Worm (Caenorhabditis elegans) whole organism, young adult: ENCODE measurements around the gene R02F2.7.
A peak's percentile ranks its signal among the peaks of the same experiment; 100 is the strongest.

ENCODE experiments used
- B0336.3 ChIP-seq: fragments of 200-800 bp; sonication (Bioruptor generic); IDR thresholded peaks from 2 replicates; pipeline ENCODE4 v1.3.6; 2022; ENCODE audit warnings: missing genetic modification characterization, missing compliant biosample characterization
- F22D6.2 ChIP-seq: sonication (generic microtip); optimal IDR thresholded peaks from 2 replicates; lab custom pipeline; 2016; ENCODE audit warnings: mild to moderate bottlenecking, missing genetic modification characterization, missing compliant biosample characterization
- F33H1.4 ChIP-seq: fragments of 200-800 bp; sonication (Bioruptor generic); IDR thresholded peaks from 2 replicates; pipeline ENCODE4 v1.3.6; 2022; ENCODE audit warnings: missing genetic modification reagents, missing genetic modification characterization, missing compliant biosample characterization
- F49E8.2 ChIP-seq: sonication (generic microtip); optimal IDR thresholded peaks from 3 replicates; lab custom pipeline; 2017; ENCODE audit warnings: missing genetic modification characterization, mild to moderate bottlenecking, missing compliant biosample characterization, antibody characterized with exemption, moderate library complexity; ENCODE audit not compliant: insufficient read depth
- F57A8.1 ChIP-seq: fragments of 200-800 bp; sonication (Bioruptor generic); optimal IDR thresholded peaks from 2 replicates; lab custom pipeline; 2018; ENCODE audit warnings: mild to moderate bottlenecking, missing genetic modification characterization, moderate library complexity, missing compliant biosample characterization
- Y79H2A.3 ChIP-seq: fragments of 200-800 bp; sonication (Bioruptor generic); conservative IDR thresholded peaks from 2 replicates; pipeline ENCODE4 v1.3.6; 2022; ENCODE audit warnings: missing genetic modification reagents, missing genetic modification characterization, missing compliant biosample characterization
- Y95B8A.8 ChIP-seq: fragments of 200-800 bp; sonication (Bioruptor generic); IDR thresholded peaks from 2 replicates; pipeline ENCODE4 v1.3.6; 2022; ENCODE audit warnings: missing genetic modification reagents, missing genetic modification characterization, missing compliant biosample characterization
- ZK185.1 ChIP-seq: sonication (generic microtip); optimal IDR thresholded peaks from 2 replicates; lab custom pipeline; 2016; ENCODE audit warnings: mild to moderate bottlenecking, missing genetic modification characterization, missing compliant biosample characterization; ENCODE audit not compliant: poor library complexity, severe bottlenecking
- ama-1 ChIP-seq, 3 experiments: fragments of 150-350 bp in 1 of 3; sonication (generic microtip) in 2 of 3; optimal IDR thresholded peaks; 2 replicates each; lab custom pipeline; 2014 to 2018; ENCODE audit warnings: missing biosample characterization in 2 of 3, missing genetic modification characterization in 2 of 3, missing genetic modification reagents in 2 of 3
- aptf-3 ChIP-seq: fragments of 200-800 bp; sonication (Bioruptor generic); IDR thresholded peaks from 2 replicates; pipeline ENCODE4 v1.3.6; 2022; ENCODE audit warnings: missing genetic modification characterization, missing compliant biosample characterization
- attf-5 ChIP-seq: fragments of 200-800 bp; sonication (Bioruptor generic); optimal IDR thresholded peaks from 2 replicates; lab custom pipeline; 2018; ENCODE audit warnings: mild to moderate bottlenecking, missing genetic modification characterization, missing compliant biosample characterization
- cebp-1 ChIP-seq, 2 experiments: fragments of 200-800 bp in 1 of 2; sonication (Bioruptor generic) in 1 of 2; sonication (generic microtip) in 1 of 2; IDR thresholded peaks in 1 of 2; optimal IDR thresholded peaks in 1 of 2; 2 replicates each; pipeline versions ENCODE4 v1.3.6 to Lab custom; 2017 to 2022; ENCODE audit warnings: missing compliant biosample characterization in 2 of 2, missing genetic modification characterization in 2 of 2, mild to moderate bottlenecking in 1 of 2, missing genetic modification reagents in 1 of 2, moderate library complexity in 1 of 2
- cebp-2 ChIP-seq: fragments of 200-800 bp; sonication (Bioruptor generic); IDR thresholded peaks from 2 replicates; pipeline ENCODE4 v1.3.6; 2022; ENCODE audit warnings: missing genetic modification characterization, missing compliant biosample characterization
- ceh-27 ChIP-seq: fragments of 200-800 bp; sonication (Bioruptor generic); optimal IDR thresholded peaks from 2 replicates; lab custom pipeline; 2018; ENCODE audit warnings: mild to moderate bottlenecking, missing genetic modification characterization, moderate library complexity, missing compliant biosample characterization
- ceh-40 ChIP-seq: fragments of 200-800 bp; sonication (Bioruptor generic); IDR thresholded peaks from 2 replicates; pipeline ENCODE4 v1.3.6; 2022; ENCODE audit warnings: missing genetic modification characterization, missing compliant biosample characterization
- ceh-58 ChIP-seq: fragments of 200-800 bp; sonication (Bioruptor generic); IDR thresholded peaks from 2 replicates; pipeline ENCODE4 v1.3.6; 2022; ENCODE audit warnings: missing genetic modification characterization, missing compliant biosample characterization
- chd-7 ChIP-seq: sonication (generic microtip); optimal IDR thresholded peaks from 2 replicates; lab custom pipeline; 2016; ENCODE audit warnings: mild to moderate bottlenecking, missing genetic modification characterization, moderate library complexity, missing compliant biosample characterization
- dox-1 ChIP-seq: fragments of 200-800 bp; sonication (Bioruptor generic); IDR thresholded peaks from 2 replicates; pipeline ENCODE4 v1.3.6; 2022; ENCODE audit warnings: missing genetic modification reagents, missing genetic modification characterization, missing compliant biosample characterization
- egl-44 ChIP-seq: fragments of 200-800 bp; sonication (Bioruptor generic); IDR thresholded peaks from 2 replicates; pipeline ENCODE4 v1.3.6; 2022; ENCODE audit warnings: missing genetic modification reagents, missing genetic modification characterization, missing compliant biosample characterization
- fkh-3 ChIP-seq: sonication (generic microtip); optimal IDR thresholded peaks from 2 replicates; lab custom pipeline; 2016; ENCODE audit warnings: mild to moderate bottlenecking, missing genetic modification characterization, missing compliant biosample characterization
- hlh-12 ChIP-seq: sonication (generic microtip); optimal IDR thresholded peaks from 2 replicates; lab custom pipeline; 2016; ENCODE audit warnings: missing genetic modification characterization, missing compliant biosample characterization
- hmg-1.2 ChIP-seq: fragments of 200-800 bp; sonication (Bioruptor generic); IDR thresholded peaks from 2 replicates; pipeline ENCODE4 v1.3.6; 2022; ENCODE audit warnings: missing genetic modification reagents, missing genetic modification characterization, missing compliant biosample characterization
- hmg-20 ChIP-seq: fragments of 200-800 bp; sonication (Bioruptor generic); IDR thresholded peaks from 2 replicates; pipeline ENCODE4 v1.3.6; 2022; ENCODE audit warnings: missing genetic modification reagents, missing genetic modification characterization, missing compliant biosample characterization
- hsf-1 ChIP-seq: fragments of 200-800 bp; sonication (Bioruptor generic); IDR thresholded peaks from 2 replicates; pipeline ENCODE4 v1.3.6; 2022; ENCODE audit warnings: missing genetic modification reagents, missing genetic modification characterization, missing compliant biosample characterization
- lag-1 ChIP-seq: fragments of 200-800 bp; sonication (Bioruptor generic); IDR thresholded peaks from 2 replicates; pipeline ENCODE4 v1.3.6; 2022; ENCODE audit warnings: missing genetic modification reagents, missing genetic modification characterization, missing compliant biosample characterization
- lin-35 ChIP-seq, 3 experiments: fragments of 150-350 bp in 2 of 3; sonication (generic microtip) in 1 of 3; optimal IDR thresholded peaks; 2 replicates each; lab custom pipeline; 2014 to 2018; ENCODE audit warnings: missing biosample characterization in 3 of 3, missing genetic modification characterization in 3 of 3, missing genetic modification reagents in 3 of 3
- lin-40 ChIP-seq: sonication (generic microtip); optimal IDR thresholded peaks from 2 replicates; lab custom pipeline; 2016; ENCODE audit warnings: missing genetic modification characterization, mild to moderate bottlenecking, missing compliant biosample characterization, missing genotype, missing genetic modification reagents
- lin-54 ChIP-seq: fragments of 200-800 bp; sonication (Bioruptor generic); optimal IDR thresholded peaks from 2 replicates; lab custom pipeline; 2018; ENCODE audit warnings: mild to moderate bottlenecking, missing genetic modification characterization, missing compliant biosample characterization
- lsl-1 ChIP-seq: fragments of 200-800 bp; sonication (Bioruptor generic); optimal IDR thresholded peaks from 2 replicates; lab custom pipeline; 2018; ENCODE audit warnings: mild to moderate bottlenecking, missing genetic modification characterization, moderate library complexity, missing compliant biosample characterization
- mcd-1 ChIP-seq: fragments of 200-800 bp; sonication (Bioruptor generic); IDR thresholded peaks from 2 replicates; pipeline ENCODE4 v1.3.6; 2022; ENCODE audit warnings: missing genetic modification reagents, missing genetic modification characterization, missing compliant biosample characterization
- mxl-1 ChIP-seq: sonication (generic microtip); optimal IDR thresholded peaks from 2 replicates; lab custom pipeline; 2016; ENCODE audit warnings: missing genetic modification characterization, missing compliant biosample characterization
- nhr-179 ChIP-seq: sonication (generic microtip); optimal IDR thresholded peaks from 2 replicates; lab custom pipeline; 2016; ENCODE audit warnings: mild to moderate bottlenecking, missing genetic modification characterization, missing compliant biosample characterization
- nhr-80 ChIP-seq: sonication (generic microtip); optimal IDR thresholded peaks from 2 replicates; lab custom pipeline; 2016; ENCODE audit warnings: missing genetic modification characterization, missing compliant biosample characterization
- pbrm-1 ChIP-seq: fragments of 200-800 bp; sonication (Bioruptor generic); IDR thresholded peaks from 2 replicates; pipeline ENCODE4 v1.3.6; 2022; ENCODE audit warnings: missing genetic modification reagents, missing genetic modification characterization, missing compliant biosample characterization
- rcor-1 ChIP-seq: fragments of 200-800 bp; sonication (Bioruptor generic); IDR thresholded peaks from 2 replicates; pipeline ENCODE4 v1.3.6; 2022; ENCODE audit warnings: missing genetic modification reagents, missing genetic modification characterization, missing compliant biosample characterization
- repo-1 ChIP-seq: sonication (generic microtip); optimal IDR thresholded peaks from 2 replicates; lab custom pipeline; 2017; ENCODE audit warnings: mild to moderate bottlenecking, missing genetic modification characterization, missing compliant biosample characterization
- rpc-1 ChIP-seq, 2 experiments: fragments of 150-350 bp in 1 of 2; sonication (generic microtip) in 1 of 2; optimal IDR thresholded peaks; 2 replicates each; lab custom pipeline; 2014 to 2018; ENCODE audit warnings: missing biosample characterization in 1 of 2, missing genetic modification characterization in 1 of 2, missing genetic modification reagents in 1 of 2, missing genotype in 1 of 2
- sptf-2 ChIP-seq: fragments of 200-800 bp; sonication (Bioruptor generic); optimal IDR thresholded peaks from 2 replicates; lab custom pipeline; 2018; ENCODE audit warnings: mild to moderate bottlenecking, missing genetic modification characterization, missing compliant biosample characterization
- tbp1 ChIP-seq: fragments of 200-800 bp; sonication (Bioruptor generic); optimal IDR thresholded peaks from 2 replicates; lab custom pipeline; 2018; ENCODE audit warnings: mild to moderate bottlenecking, missing genetic modification characterization, missing compliant biosample characterization
- unc-62 ChIP-seq: fragments of 150-350 bp; optimal IDR thresholded peaks from 2 replicates; lab custom pipeline; 2014; ENCODE audit warnings: missing biosample characterization, missing genetic modification reagents, missing genetic modification characterization
- zfh-2 ChIP-seq: fragments of 200-800 bp; sonication (Bioruptor generic); conservative IDR thresholded peaks from 2 replicates; pipeline ENCODE4 v1.3.6; 2022; ENCODE audit warnings: missing genetic modification reagents, missing genetic modification characterization, missing compliant biosample characterization
- zim-3 ChIP-seq: sonication (generic microtip); optimal IDR thresholded peaks from 2 replicates; lab custom pipeline; 2017; ENCODE audit warnings: mild to moderate bottlenecking, missing genetic modification characterization, moderate library complexity, missing compliant biosample characterization
- ztf-18 ChIP-seq: sonication (generic microtip); optimal IDR thresholded peaks from 2 replicates; lab custom pipeline; 2016; ENCODE audit warnings: missing genotype, mild to moderate bottlenecking, missing genetic modification characterization, missing compliant biosample characterization

Gene R02F2.7

DNA sequence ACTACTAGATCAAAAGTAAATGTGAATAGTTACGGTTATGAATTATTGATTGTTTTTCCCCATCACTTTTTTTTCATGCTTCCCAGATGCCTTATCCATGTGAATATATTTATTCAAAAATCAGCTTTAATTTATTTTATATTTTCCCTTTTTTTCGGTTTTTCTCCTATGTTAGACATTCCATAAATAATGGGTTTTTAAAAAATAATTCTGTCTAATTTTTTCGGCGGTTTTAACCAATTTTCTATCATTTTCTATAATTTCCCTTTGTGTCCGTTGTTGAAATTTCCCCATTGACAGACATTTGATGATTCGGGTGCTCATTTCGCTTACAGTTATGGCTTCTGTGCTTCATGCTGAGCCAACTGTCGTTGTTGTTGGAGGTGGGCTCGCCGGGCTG lies 22.5 kb downstream of the R02F2.7 start, which contains the start of gene F48E8.3:
F48E8.3 (plus strand) TSS at position 301 of the 400 bp plus-strand sequence.
- TF ChIP-seq rpc-1 (optimal IDR thresholded peaks at IDR 0.05; lab: Kevin White, UChicago) (no peak), rpc-1 (tag; optimal IDR thresholded peaks at IDR 0.05; lab: Kevin White, UChicago) (no peak), Y79H2A.3 (GFP tag; lab: Robert Waterston, UW) (no peak), ztf-18 (tag; lab: Kevin White, UChicago) (no peak), lin-40 (no peak), lin-35 (GFP tag; optimal IDR thresholded peaks at IDR 0.05; lab: Kevin White, UChicago) (no peak), aptf-3 (GFP tag; lab: Robert Waterston, UW) (no peak)

DNA sequence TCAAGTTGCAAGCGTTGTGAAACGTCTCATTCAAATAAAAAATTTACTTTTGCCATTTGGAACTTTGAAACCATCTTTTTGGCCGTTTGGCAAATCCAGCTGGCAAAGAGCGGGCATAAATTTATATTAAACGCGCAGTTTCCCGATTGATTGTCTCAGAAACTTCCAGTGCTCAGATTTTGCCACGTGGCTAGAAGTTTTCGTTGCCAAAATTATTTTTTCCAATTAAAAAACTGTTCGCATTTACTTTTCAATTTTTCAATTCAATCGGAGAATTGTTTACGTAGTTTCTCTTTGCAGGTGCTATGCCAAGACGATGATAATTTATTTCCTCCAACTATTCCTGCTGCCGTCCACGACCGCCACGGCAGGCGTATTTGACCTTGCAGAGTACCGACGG lies 30.3 kb downstream of the R02F2.7 start, which contains the start of gene F48E8.4:
F48E8.4 (plus strand) TSS at position 301 of the 400 bp plus-strand sequence.
- peak; percentile 19 for TF ChIP-seq repo-1 (tag; lab: Kevin White, UChicago)
- no peak for TF ChIP-seq F22D6.2 (tag; lab: Kevin White, UChicago)
- 0 out of 2 replicates have a peak, but pooled peaks have one; percentile 16 for TF ChIP-seq mcd-1
- no peak for TF ChIP-seq nhr-179
- TF ChIP-seq B0336.3 (GFP tag; lab: Robert Waterston, UW), result 0 out of 2 replicates have a peak, but pooled peaks have one; percentile 18
- no peak for TF ChIP-seq zim-3
- TF ChIP-seq ama-1 (optimal IDR thresholded peaks at IDR 0.05; lab: Kevin White, UChicago), result no peak
- no peak for TF ChIP-seq ama-1 (GFP tag; optimal IDR thresholded peaks at IDR 0.05; lab: Kevin White, UChicago)
- no peak for TF ChIP-seq ceh-58
- TF ChIP-seq F57A8.1, result no peak

DNA sequence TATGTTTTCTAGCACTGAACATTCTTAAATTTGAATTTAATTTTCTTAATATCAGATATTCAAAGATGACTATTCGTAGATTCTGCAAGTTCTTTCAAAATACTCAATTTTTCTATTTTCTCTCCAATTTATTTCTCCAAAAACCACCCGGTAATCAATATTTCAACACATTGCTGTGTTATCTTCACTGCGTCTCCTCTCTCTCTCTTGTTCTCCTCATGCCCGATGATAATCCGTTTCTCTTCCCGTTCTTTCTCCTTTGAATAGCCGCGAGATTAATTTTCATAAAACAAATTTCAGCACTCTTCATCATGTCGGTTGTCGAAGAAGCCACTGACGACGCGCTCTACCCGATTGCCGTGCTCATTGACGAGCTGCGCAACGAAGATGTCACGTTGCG lies 33.1 kb downstream of the R02F2.7 start, which contains the start of gene paa-1:
paa-1 (plus strand) TSS at position 301 of the 400 bp plus-strand sequence.
- TF ChIP-seq sptf-2 (GFP tag; lab: Kevin White, UChicago) (no peak), cebp-2 (no peak), hlh-12 (no peak), lag-1 (GFP tag; lab: Robert Waterston, UW) (no peak), chd-7 (no peak)

DNA sequence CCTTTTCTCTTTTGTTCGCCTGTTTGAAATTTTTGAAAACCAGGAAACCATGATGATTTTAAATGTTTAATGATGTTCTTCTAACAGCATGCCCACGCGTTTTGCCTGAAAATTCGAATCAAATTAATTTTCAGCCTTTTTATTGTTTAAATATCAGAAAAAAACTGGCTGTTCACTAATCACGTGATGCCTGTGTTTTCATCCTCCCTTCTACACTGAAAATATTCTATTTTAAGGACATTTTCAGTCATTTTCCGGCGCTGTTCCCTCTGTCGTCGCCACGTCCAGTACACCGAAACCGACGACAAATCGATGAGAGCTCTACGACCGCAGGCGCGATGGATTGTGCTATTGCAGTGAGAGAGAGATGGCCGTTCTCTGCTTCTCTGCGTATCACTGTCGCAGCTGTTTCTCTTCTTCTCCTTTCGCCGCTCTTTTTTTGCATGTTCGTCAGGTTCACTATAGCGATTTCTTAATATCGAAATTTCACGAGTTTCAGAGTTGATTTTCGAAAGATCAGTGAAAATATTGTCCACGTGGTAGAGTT lies 33.7 kb downstream of the R02F2.7 start, which contains the start of gene F48E8.8:
F48E8.8 (minus strand) TSS at position 51 of the 547 bp plus-strand sequence.
- TF ChIP-seq cebp-1 (GFP tag; IDR thresholded peaks at IDR 0.05; lab: Robert Waterston, UW) (0 out of 2 replicates have a peak, but pooled peaks have one; percentile 13), cebp-1 (tag; optimal IDR thresholded peaks at IDR 0.05; lab: Kevin White, UChicago) (peak; percentile 81), fkh-3 (tag; lab: Kevin White, UChicago) (no peak), F49E8.2 (no peak), lin-40 (peak; percentile 21), hmg-20 (GFP tag; lab: Robert Waterston, UW) (no peak), ceh-27 (GFP tag; lab: Kevin White, UChicago) (peak; percentile 22), attf-5 (peak; percentile 90), mxl-1 (tag; lab: Kevin White, UChicago) (no peak), lin-35 (GFP tag; optimal IDR thresholded peaks at IDR 0.05; lab: Kevin White, UChicago) (peak in 1 of 3 experiments; percentile 43), dox-1 (GFP tag; lab: Robert Waterston, UW) (peak; percentile 24; the same call in 1 of the 2 replicates), ceh-40 (GFP tag; lab: Robert Waterston, UW) (no peak), pbrm-1 (peak; percentile 45; the same call in 1 of the 2 replicates), zfh-2 (GFP tag; lab: Robert Waterston, UW) (peak; percentile 77), hsf-1 (GFP tag; lab: Robert Waterston, UW) (no peak), rcor-1 (GFP tag; lab: Robert Waterston, UW) (no peak), hmg-1.2 (GFP tag; lab: Robert Waterston, UW) (peak; percentile 76; the same call in 1 of the 2 replicates), unc-62 (no peak), tbp1 (GFP tag; lab: Kevin White, UChicago) (peak; percentile 21), lin-54 (GFP tag; lab: Kevin White, UChicago) (peak; percentile 51), F33H1.4 (GFP tag; lab: Robert Waterston, UW) (no peak), Y95B8A.8 (GFP tag; lab: Robert Waterston, UW) (no peak), ZK185.1 (tag; lab: Kevin White, UChicago) (peak; percentile 15), egl-44 (GFP tag; lab: Robert Waterston, UW) (0 out of 2 replicates have a peak, but pooled peaks have one; percentile 25), lsl-1 (no peak), nhr-80 (peak; percentile 31)
